Fruit fly (Drosophila melanogaster): ENCODE results near the gene CG18180.

DNA sequence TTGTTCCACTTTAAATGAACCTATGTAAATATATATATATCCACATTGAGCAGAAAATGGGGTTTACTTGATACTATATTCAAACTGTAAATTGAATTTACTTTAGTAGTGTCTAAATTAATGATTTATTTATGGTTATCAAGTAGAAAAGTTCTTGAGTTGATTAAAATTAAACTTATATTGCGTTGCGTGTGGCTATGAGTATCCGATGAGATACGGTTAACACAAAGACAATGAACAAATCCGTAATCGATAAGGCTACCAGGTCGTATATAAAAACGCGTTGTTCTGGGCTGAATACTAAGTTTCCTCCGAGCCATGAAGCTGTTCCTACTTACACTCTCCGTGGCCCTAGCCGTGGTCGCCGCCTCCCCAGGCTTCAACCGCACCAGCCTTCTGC is 1.8 kb upstream of the CG18180 start, which contains the start of gene CG18179:
- TF ChIP-seq CG7101 (tag; optimal IDR thresholded peaks at IDR 0.05) (no peak), CG7045 (GFP tag; optimal IDR thresholded peaks at IDR 0.05) (no peak), cnc (optimal IDR thresholded peaks at IDR 0.05) (no peak), CG14711 (tag; optimal IDR thresholded peaks at IDR 0.05) (no peak), CG1620 (GFP tag; optimal IDR thresholded peaks at IDR 0.05) (no peak), CG33017 (tag; optimal IDR thresholded peaks at IDR 0.05) (no peak), Clk (GFP tag; optimal IDR thresholded peaks at IDR 0.05) (no peak), CG12768 (GFP tag; optimal IDR thresholded peaks at IDR 0.05) (no peak), toe (GFP tag; optimal IDR thresholded peaks at IDR 0.05) (no peak), Crg-1 (GFP tag; optimal IDR thresholded peaks at IDR 0.05) (no peak), cic (GFP tag; optimal IDR thresholded peaks at IDR 0.05) (no peak), pad (GFP tag; optimal IDR thresholded peaks at IDR 0.05) (no peak), kay (GFP tag; ENCODE audit: borderline replicate concordance) (no peak), CG11617 (GFP tag; optimal IDR thresholded peaks at IDR 0.05) (no peak)

Data from whole organism, adult.